Worm (Caenorhabditis elegans) whole organism, mixed stage, embryonic: Measurements from ENCODE around the gene hdl-1.

ENCODE experiments used
- M03D4.4 ChIP-seq: sonication (generic microtip); optimal IDR thresholded peaks from 2 replicates; lab custom pipeline; 2017; ENCODE audit warnings: mild to moderate bottlenecking, missing genetic modification characterization, missing compliant biosample characterization
- bed-3 ChIP-seq: fragments of 200-800 bp; sonication (Bioruptor generic); optimal IDR thresholded peaks from 3 replicates; lab custom pipeline; 2018; ENCODE audit warnings: mild to moderate bottlenecking, missing genetic modification characterization, moderate library complexity, missing compliant biosample characterization
- ceh-39 ChIP-seq: fragments of 150-350 bp; optimal IDR thresholded peaks from 2 replicates; lab custom pipeline; 2014; ENCODE audit warnings: missing biosample characterization, missing genetic modification characterization
- ceh-43 ChIP-seq: fragments of 200-800 bp; sonication (Bioruptor generic); optimal IDR thresholded peaks from 2 replicates; lab custom pipeline; 2018; ENCODE audit warnings: mild to moderate bottlenecking, missing genetic modification characterization, moderate library complexity, missing compliant biosample characterization
- ceh-83 ChIP-seq: fragments of 200-800 bp; sonication (Bioruptor generic); optimal IDR thresholded peaks from 2 replicates; lab custom pipeline; 2018; ENCODE audit warnings: mild to moderate bottlenecking, missing genetic modification characterization, missing compliant biosample characterization
- ces-1 ChIP-seq: fragments of 150-350 bp; optimal IDR thresholded peaks from 2 replicates; lab custom pipeline; 2014; ENCODE audit warnings: missing biosample characterization, missing genetic modification reagents, missing genetic modification characterization
- cnd-1 ChIP-seq: fragments of 200-800 bp; sonication (Bioruptor generic); optimal IDR thresholded peaks from 2 replicates; lab custom pipeline; 2018; ENCODE audit warnings: mild to moderate bottlenecking, missing genetic modification characterization, missing compliant biosample characterization
- drap-1 ChIP-seq: fragments of 200-800 bp; sonication (Bioruptor generic); optimal IDR thresholded peaks from 3 replicates; lab custom pipeline; 2018; ENCODE audit warnings: mild to moderate bottlenecking, missing genetic modification characterization, missing compliant biosample characterization
- elt-1 ChIP-seq: sonication (generic microtip); optimal IDR thresholded peaks from 2 replicates; lab custom pipeline; 2017; ENCODE audit warnings: missing genetic modification characterization, mild to moderate bottlenecking, missing compliant biosample characterization, antibody characterized with exemption, moderate library complexity, borderline replicate concordance; ENCODE audit not compliant: insufficient read depth
- ham-2 ChIP-seq: fragments of 200-800 bp; sonication (Bioruptor generic); optimal IDR thresholded peaks from 2 replicates; lab custom pipeline; 2018; ENCODE audit warnings: mild to moderate bottlenecking, missing genetic modification characterization, missing compliant biosample characterization
- hlh-1 ChIP-seq: fragments of 150-350 bp; optimal IDR thresholded peaks from 2 replicates; lab custom pipeline; 2014; ENCODE audit warnings: missing biosample characterization, missing genetic modification reagents, missing genetic modification characterization
- lin-13 ChIP-seq: fragments of 150-350 bp; optimal IDR thresholded peaks from 2 replicates; lab custom pipeline; 2014; ENCODE audit warnings: missing biosample characterization, missing genetic modification characterization
- lin-32 ChIP-seq: fragments of 200-800 bp; sonication (Bioruptor generic); optimal IDR thresholded peaks from 2 replicates; lab custom pipeline; 2018; ENCODE audit warnings: mild to moderate bottlenecking, missing genetic modification characterization, missing compliant biosample characterization
- mep-1 ChIP-seq: fragments of 150-350 bp; optimal IDR thresholded peaks from 2 replicates; lab custom pipeline; 2017; ENCODE audit warnings: missing biosample characterization, missing genetic modification reagents, missing genetic modification characterization, inconsistent platforms
- mls-2 ChIP-seq: sonication (generic microtip); optimal IDR thresholded peaks from 2 replicates; lab custom pipeline; 2016; ENCODE audit warnings: mild to moderate bottlenecking, missing genetic modification characterization, moderate library complexity, missing compliant biosample characterization
- nhr-12 ChIP-seq: fragments of 150-350 bp; optimal IDR thresholded peaks from 2 replicates; lab custom pipeline; 2014; ENCODE audit warnings: missing biosample characterization, missing genetic modification characterization
- nhr-2 ChIP-seq: fragments of 150-350 bp; optimal IDR thresholded peaks from 2 replicates; lab custom pipeline; 2014; ENCODE audit warnings: missing biosample characterization, missing genetic modification characterization
- nhr-237 ChIP-seq: fragments of 150-350 bp; optimal IDR thresholded peaks from 2 replicates; lab custom pipeline; 2014; ENCODE audit warnings: missing biosample characterization, missing genetic modification characterization
- nhr-28 ChIP-seq: fragments of 150-350 bp; optimal IDR thresholded peaks from 2 replicates; lab custom pipeline; 2014; ENCODE audit warnings: missing biosample characterization, missing genetic modification characterization
- nhr-76 ChIP-seq: sonication (generic microtip); optimal IDR thresholded peaks from 2 replicates; lab custom pipeline; 2017; ENCODE audit warnings: missing biosample characterization, missing genetic modification characterization
- sem-2 ChIP-seq: fragments of 200-800 bp; sonication (Bioruptor generic); optimal IDR thresholded peaks from 2 replicates; lab custom pipeline; 2018; ENCODE audit warnings: mild to moderate bottlenecking, missing genetic modification characterization, missing compliant biosample characterization
- snpc-4 ChIP-seq: fragments of 150-350 bp; optimal IDR thresholded peaks from 2 replicates; lab custom pipeline; 2014; ENCODE audit warnings: missing biosample characterization, missing genetic modification characterization
- sptf-1 ChIP-seq: sonication (generic microtip); optimal IDR thresholded peaks from 2 replicates; lab custom pipeline; 2017; ENCODE audit warnings: mild to moderate bottlenecking, missing genetic modification characterization, moderate library complexity, missing compliant biosample characterization
- tbx-8 ChIP-seq: fragments of 200-800 bp; sonication (Bioruptor generic); optimal IDR thresholded peaks from 2 replicates; lab custom pipeline; 2018; ENCODE audit warnings: mild to moderate bottlenecking, missing genetic modification characterization, moderate library complexity, missing compliant biosample characterization
- unc-120 ChIP-seq: sonication (generic microtip); optimal IDR thresholded peaks from 2 replicates; lab custom pipeline; 2017; ENCODE audit warnings: missing genetic modification characterization, missing compliant biosample characterization; ENCODE audit not compliant: poor library complexity, severe bottlenecking
- unc-39 ChIP-seq: fragments of 150-350 bp; optimal IDR thresholded peaks from 2 replicates; lab custom pipeline; 2014; ENCODE audit warnings: missing biosample characterization, missing genetic modification characterization
- unc-62 ChIP-seq: fragments of 150-350 bp; optimal IDR thresholded peaks from 2 replicates; lab custom pipeline; 2014; ENCODE audit warnings: missing biosample characterization, missing genetic modification reagents, missing genetic modification characterization
- zip-8 ChIP-seq: fragments of 150-350 bp; optimal IDR thresholded peaks from 2 replicates; lab custom pipeline; 2014; ENCODE audit warnings: missing biosample characterization, missing genetic modification characterization
- ztf-11 ChIP-seq: fragments of 150-350 bp; optimal IDR thresholded peaks from 2 replicates; lab custom pipeline; 2014; ENCODE audit warnings: missing biosample characterization, missing genetic modification characterization

The hdl-1 gene

DNA sequence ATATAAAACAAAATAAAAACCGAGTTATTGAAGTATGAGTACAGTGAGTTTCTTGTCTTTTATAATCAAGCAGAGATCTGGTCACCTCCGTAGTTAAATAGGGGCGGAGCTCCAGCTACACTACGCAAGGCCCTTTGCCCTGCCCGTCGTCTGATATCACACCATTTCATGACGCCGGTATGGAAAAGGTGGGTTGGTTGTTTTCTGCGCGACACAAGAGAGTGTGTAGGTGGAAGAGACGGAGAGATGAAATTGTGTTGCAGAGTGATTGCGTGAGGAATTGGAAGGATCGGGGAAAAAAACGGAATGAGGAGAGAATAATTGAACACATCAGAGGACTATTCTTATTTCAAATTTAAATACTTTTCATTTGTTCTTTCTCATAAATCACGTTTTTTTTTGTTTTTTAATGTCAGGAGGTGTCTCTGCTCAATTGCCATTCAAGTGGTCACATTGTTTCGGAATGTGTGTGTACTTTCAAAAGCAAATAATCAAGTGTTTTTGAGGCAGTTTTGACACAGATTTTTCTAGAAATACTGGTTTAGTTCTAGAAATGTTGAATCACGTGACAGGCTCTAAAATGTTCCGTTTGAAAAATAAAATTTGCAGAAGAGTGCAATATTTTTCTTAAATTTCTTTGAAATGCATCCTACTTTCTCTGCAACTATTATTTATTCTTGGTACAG lies 33.7 kb downstream of the hdl-1 start, which contains the start of gene ZK822.9:
ZK822.9 (plus strand) TSS at position 180 of the 686 bp plus-strand sequence.
- no peak for TF ChIP-seq nhr-237
- no peak for TF ChIP-seq nhr-76 (tag; lab: Kevin White, UChicago)
- no peak for TF ChIP-seq elt-1 (tag; lab: Kevin White, UChicago)

DNA sequence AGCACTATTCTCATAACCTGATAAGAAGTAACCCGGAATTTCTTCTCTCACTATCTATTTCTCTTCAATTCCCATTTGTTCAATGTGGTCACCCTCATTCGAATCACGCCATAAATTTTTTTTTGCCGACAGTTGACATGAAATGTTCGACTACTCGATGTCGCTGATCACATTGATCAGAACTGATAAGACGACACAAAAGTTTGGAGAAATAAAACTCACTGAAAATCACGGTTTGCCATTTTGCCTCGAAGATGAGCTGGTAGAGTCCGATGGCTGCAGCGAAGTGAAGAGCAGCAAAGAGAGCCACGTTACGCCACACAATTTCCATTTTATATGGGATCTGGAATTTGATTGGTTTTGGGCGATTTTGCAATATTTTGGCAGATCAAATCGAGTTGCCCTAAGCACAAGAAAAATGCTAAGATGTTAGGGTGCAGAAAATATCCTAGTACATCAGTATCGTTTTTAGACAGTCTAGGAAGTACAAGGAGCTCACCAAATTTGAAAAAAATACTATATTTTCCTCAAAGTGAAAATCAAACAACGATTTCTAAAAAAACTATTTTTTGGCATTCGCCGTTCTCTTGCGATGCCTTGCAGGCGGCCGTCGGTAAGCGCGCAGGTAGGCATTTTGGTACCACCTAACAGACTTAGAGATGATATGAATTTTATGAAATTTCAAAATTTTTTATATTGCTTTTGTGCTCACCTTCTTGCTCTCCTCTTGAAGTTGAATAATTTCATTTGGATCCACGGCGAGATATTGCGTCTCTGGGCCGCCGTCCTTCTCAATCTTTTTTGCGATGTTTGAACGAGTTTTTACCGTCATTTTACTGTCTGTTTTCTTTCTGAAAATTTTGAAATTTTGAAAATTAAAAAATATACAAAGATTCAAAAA lies 34.5 kb downstream of the hdl-1 start, which contains the start of gene fat-6:
fat-6 (minus strand) TSS at position 851 of the 901 bp plus-strand sequence.
- TF ChIP-seq nhr-28 (tag; lab: Kevin White, UChicago) (no peak), snpc-4 (no peak), zip-8 (tag; lab: Kevin White, UChicago) (no peak), drap-1 (GFP tag; lab: Kevin White, UChicago) (no peak), bed-3 (GFP tag; lab: Kevin White, UChicago) (no peak), nhr-12 (tag; lab: Kevin White, UChicago) (no peak), ham-2 (GFP tag; lab: Kevin White, UChicago) (no peak), ceh-43 (GFP tag; lab: Kevin White, UChicago) (no peak), sptf-1 (tag; lab: Kevin White, UChicago) (no peak), nhr-237 (no peak)

DNA sequence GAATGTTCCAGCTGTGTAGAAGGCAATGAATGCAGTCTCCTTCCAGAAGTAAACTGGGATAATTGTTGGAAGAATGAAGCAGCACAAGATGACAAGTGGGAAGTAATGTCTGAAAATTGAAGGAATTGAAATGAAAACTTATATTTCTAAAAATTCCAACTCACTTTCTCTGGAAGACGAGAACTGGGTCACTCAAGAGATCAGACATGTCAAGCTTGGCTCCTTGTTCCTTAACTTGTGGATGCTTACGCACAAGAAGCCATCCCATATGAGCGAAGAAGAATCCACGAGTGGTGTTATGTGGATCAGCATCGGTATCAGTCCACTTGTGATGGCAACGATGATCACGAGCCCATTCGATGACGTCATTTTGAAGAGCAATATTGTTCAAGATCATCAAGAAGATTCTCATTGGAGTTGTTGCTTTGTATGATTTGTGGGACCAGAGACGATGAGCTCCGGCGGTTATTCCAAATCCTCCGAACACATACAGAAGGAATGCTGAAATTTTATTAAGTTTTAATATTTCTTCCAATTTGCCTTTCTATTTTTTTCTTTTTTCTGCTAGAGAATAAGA lies 35.3 kb downstream of the hdl-1 start:
- TF ChIP-seq zip-8 (tag; lab: Kevin White, UChicago) (no peak), cnd-1 (tag; lab: Kevin White, UChicago) (no peak), elt-1 (tag; lab: Kevin White, UChicago) (no peak), ceh-43 (GFP tag; lab: Kevin White, UChicago) (no peak), bed-3 (GFP tag; lab: Kevin White, UChicago) (no peak), nhr-2 (no peak), unc-39 (tag; lab: Kevin White, UChicago) (no peak), snpc-4 (no peak), ceh-83 (GFP tag; lab: Kevin White, UChicago) (no peak), tbx-8 (no peak), sem-2 (GFP tag; lab: Kevin White, UChicago) (no peak)

DNA sequence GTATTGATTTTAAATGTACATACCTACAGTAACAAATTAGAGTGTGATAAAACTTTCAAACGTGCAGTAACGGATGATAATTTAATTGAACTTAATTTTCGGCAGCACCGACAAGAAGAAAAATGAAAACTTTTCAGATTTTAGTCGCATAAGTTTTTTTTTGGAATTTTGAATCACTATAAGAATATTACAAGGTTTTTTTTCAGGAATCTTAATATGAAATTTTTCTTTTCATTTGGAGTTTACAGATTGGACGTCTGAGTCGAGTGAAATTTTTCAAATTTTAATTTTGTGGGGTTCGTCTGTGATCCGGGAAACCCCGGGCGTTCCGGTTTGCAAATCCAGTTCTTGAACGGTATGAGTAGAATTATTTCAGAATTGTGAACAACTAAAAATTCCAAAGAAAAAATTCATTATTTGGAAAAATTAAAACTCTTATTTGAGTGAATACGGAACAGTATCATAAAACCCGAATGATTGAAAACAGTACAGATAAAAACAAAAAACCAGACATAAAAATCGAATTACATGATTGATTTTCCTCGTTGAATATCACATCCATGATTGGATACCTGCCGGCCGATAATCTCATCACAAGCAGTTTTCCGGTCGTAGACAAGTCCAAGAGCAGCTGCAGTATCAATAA lies 36.2 kb downstream of the hdl-1 start:
- TF ChIP-seq lin-32 (no peak), bed-3 (GFP tag; lab: Kevin White, UChicago) (no peak), mep-1 (no peak), unc-62 (GFP tag; lab: Kevin White, UChicago) (no peak), zip-8 (tag; lab: Kevin White, UChicago) (no peak), cnd-1 (tag; lab: Kevin White, UChicago) (no peak), unc-120 (no peak), sptf-1 (tag; lab: Kevin White, UChicago) (no peak), nhr-28 (tag; lab: Kevin White, UChicago) (no peak), lin-13 (tag; lab: Kevin White, UChicago) (no peak)
- TF ChIP-seq, all 35 proteins: peak for 0

DNA sequence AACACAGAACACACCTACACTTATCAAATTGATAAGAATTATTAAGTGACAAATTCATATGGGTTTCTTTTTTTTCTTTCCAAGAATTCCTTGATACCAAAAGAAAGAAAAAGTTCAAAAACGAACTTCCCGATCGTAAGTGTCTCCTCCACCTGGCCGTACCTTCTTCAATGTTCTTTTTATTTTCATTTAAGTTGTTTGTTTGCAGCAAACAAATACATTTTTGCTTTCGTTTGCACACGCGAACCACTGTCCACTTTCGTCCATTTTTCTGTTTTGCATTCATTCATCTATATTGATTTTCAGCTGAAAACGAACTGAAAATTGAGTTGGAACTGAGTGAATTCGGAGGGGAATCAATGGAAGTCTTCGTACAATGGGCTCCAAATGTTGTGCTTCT lies 37.9 kb downstream of the hdl-1 start, which contains the start of gene VZK822L.2:
VZK822L.2 (plus strand) TSS at position 301 of the 400 bp plus-strand sequence.
- TF ChIP-seq nhr-76 (tag; lab: Kevin White, UChicago) (no peak), mls-2 (tag; lab: Kevin White, UChicago) (no peak), M03D4.4 (no peak), ceh-43 (GFP tag; lab: Kevin White, UChicago) (no peak), ceh-83 (GFP tag; lab: Kevin White, UChicago) (no peak), ztf-11 (tag; lab: Kevin White, UChicago) (no peak), zip-8 (tag; lab: Kevin White, UChicago) (no peak), drap-1 (GFP tag; lab: Kevin White, UChicago) (no peak), nhr-28 (tag; lab: Kevin White, UChicago) (no peak), unc-39 (tag; lab: Kevin White, UChicago) (no peak), snpc-4 (no peak), tbx-8 (no peak), bed-3 (GFP tag; lab: Kevin White, UChicago) (no peak), sem-2 (GFP tag; lab: Kevin White, UChicago) (no peak), ces-1 (GFP tag; lab: Kevin White, UChicago) (no peak), ceh-39 (no peak), lin-13 (tag; lab: Kevin White, UChicago) (no peak), unc-120 (no peak), hlh-1 (tag; lab: Kevin White, UChicago) (no peak), mep-1 (no peak)
